Fruit fly (Drosophila melanogaster): Measurements from ENCODE around the gene odd.

dm6 chr2L:3584296-3584671 is 22.3 kb downstream of the odd start:
- TF ChIP-seq pad (GFP tag; optimal IDR thresholded peaks at IDR 0.05) (no peak), CG7101 (tag; optimal IDR thresholded peaks at IDR 0.05) (no peak), kay (GFP tag; ENCODE audit: borderline replicate concordance) (no peak), Clk (GFP tag; optimal IDR thresholded peaks at IDR 0.05) (no peak), toe (GFP tag; optimal IDR thresholded peaks at IDR 0.05) (no peak)

All from whole organism, adult.